Worm (Caenorhabditis elegans) whole organism, L4/young adult: ENCODE data around the gene gad-2.

Experiments
- dao-5 ChIP-seq: sonication (generic microtip); optimal IDR thresholded peaks from 2 replicates; lab custom pipeline; 2016; ENCODE audit warnings: missing genotype, missing genetic modification characterization, moderate library complexity, missing compliant biosample characterization
- him-1 ChIP-seq: sonication (generic microtip); optimal IDR thresholded peaks from 2 replicates; lab custom pipeline; 2016; ENCODE audit warnings: missing genotype, missing genetic modification reagents, missing genetic modification characterization, missing compliant biosample characterization

ce11 chrX:7437949-7438348 lies 44.7 kb downstream of the gad-2 start, which contains the start of gene C01C10.2:
- TF ChIP-seq him-1 (tag; lab: Kevin White, UChicago): no peak
- TF ChIP-seq dao-5 (tag; lab: Kevin White, UChicago): no peak
